Worm (Caenorhabditis elegans): Measurements from ENCODE around the gene spsb-1.

Gene spsb-1

DNA sequence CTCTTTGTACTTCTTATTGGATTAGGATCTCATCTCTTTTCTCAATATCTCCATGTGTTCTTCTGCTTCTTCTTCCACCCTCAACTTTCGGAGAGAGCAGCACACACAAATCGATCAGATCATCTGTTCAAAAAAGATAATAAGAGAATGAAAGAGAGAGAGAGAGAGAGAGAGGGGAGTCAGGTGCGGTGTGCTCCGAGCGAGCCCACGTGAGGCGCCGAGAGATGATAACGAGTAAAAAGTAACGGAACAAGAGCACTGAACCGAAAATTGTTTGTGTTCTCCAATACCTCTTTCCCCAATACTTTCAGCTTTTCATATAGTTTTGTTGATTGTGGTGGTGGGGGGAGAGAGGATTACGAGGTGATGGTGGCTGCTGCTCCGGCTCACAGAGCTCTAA, 2.6 kb upstream of the spsb-1 start:
- TF ChIP-seq lin-39 (tag; optimal IDR thresholded peaks at IDR 0.05), result no peak
- no peak for TF ChIP-seq mbf-1 (tag; optimal IDR thresholded peaks at IDR 0.05)
- TF ChIP-seq skn-1 (tag; optimal IDR thresholded peaks at IDR 0.05), result no peak
- no peak for TF ChIP-seq ztf-1 (GFP tag; conservative IDR thresholded peaks at IDR 0.05)
- TF ChIP-seq nhr-23 (tag; optimal IDR thresholded peaks at IDR 0.05), result no peak
- no peak for TF ChIP-seq blmp-1 (tag; optimal IDR thresholded peaks at IDR 0.05; ENCODE audit: insufficient read depth)
- no peak for TF ChIP-seq snpc-4 (tag; optimal IDR thresholded peaks at IDR 0.05)
- no peak for TF ChIP-seq aly-2 (tag; optimal IDR thresholded peaks at IDR 0.05)
- TF ChIP-seq nhr-237 (tag; optimal IDR thresholded peaks at IDR 0.05), result no peak
- peak in 1 of 2 experiments; percentile 79 for TF ChIP-seq mdl-1 (tag; optimal IDR thresholded peaks at IDR 0.05)
- TF ChIP-seq ZK546.5 (tag; optimal IDR thresholded peaks at IDR 0.05), result no peak
- TF ChIP-seq C34F6.9 (tag; optimal IDR thresholded peaks at IDR 0.05), result peak; percentile 72
- TF ChIP-seq alr-1 (tag; optimal IDR thresholded peaks at IDR 0.05), result no peak
- no peak for TF ChIP-seq ztf-11 (tag; optimal IDR thresholded peaks at IDR 0.05)
- peak; percentile 23 for TF ChIP-seq lin-13 (GFP tag; optimal IDR thresholded peaks at IDR 0.05)
- TF ChIP-seq R02D3.7 (tag; optimal IDR thresholded peaks at IDR 0.05), result no peak
- peak; percentile 40 for TF ChIP-seq lin-11 (tag; optimal IDR thresholded peaks at IDR 0.05)
- no peak for TF ChIP-seq zag-1 (tag; optimal IDR thresholded peaks at IDR 0.05)
- TF ChIP-seq Y55F3AM.14 (GFP tag; optimal IDR thresholded peaks at IDR 0.05), result no peak
- no peak for TF ChIP-seq elt-3 (tag; optimal IDR thresholded peaks at IDR 0.05)
- TF ChIP-seq unc-39 (tag; optimal IDR thresholded peaks at IDR 0.05), result no peak
- no peak for TF ChIP-seq nhr-11 (tag; optimal IDR thresholded peaks at IDR 0.05)
- no peak for TF ChIP-seq mab-5 (tag; optimal IDR thresholded peaks at IDR 0.05)
- no peak for TF ChIP-seq ceh-82 (tag; optimal IDR thresholded peaks at IDR 0.05)
- no peak for TF ChIP-seq nhr-6 (tag; optimal IDR thresholded peaks at IDR 0.05)
- peak; percentile 56 for TF ChIP-seq fos-1 (tag; optimal IDR thresholded peaks at IDR 0.05)
- TF ChIP-seq nhr-10 (tag; optimal IDR thresholded peaks at IDR 0.05), result no peak
- TF ChIP-seq unc-55 (GFP tag; optimal IDR thresholded peaks at IDR 0.05), result no peak
- no peak for TF ChIP-seq peb-1 (tag; optimal IDR thresholded peaks at IDR 0.05)
- no peak for TF ChIP-seq egl-27 (tag; optimal IDR thresholded peaks at IDR 0.05)
- TF ChIP-seq sma-3 (GFP tag; optimal IDR thresholded peaks at IDR 0.05), result peak; percentile 27
- TF ChIP-seq nhr-21 (tag; optimal IDR thresholded peaks at IDR 0.05), result no peak
- TF ChIP-seq gmeb-1 (tag; optimal IDR thresholded peaks at IDR 0.05), result no peak
- TF ChIP-seq elt-1 (tag; optimal IDR thresholded peaks at IDR 0.05), result no peak
- TF ChIP-seq unc-62 (GFP tag; optimal IDR thresholded peaks at IDR 0.05), result no peak
- TF ChIP-seq nhr-12 (tag; optimal IDR thresholded peaks at IDR 0.05), result no peak
- peak; percentile 93 for TF ChIP-seq sma-9 (GFP tag; optimal IDR thresholded peaks at IDR 0.05)
- no peak for TF ChIP-seq sma-9 (tag; optimal IDR thresholded peaks at IDR 0.05)
- TF ChIP-seq nhr-77 (tag; optimal IDR thresholded peaks at IDR 0.05), result no peak
- no peak for TF ChIP-seq sem-4 (tag; optimal IDR thresholded peaks at IDR 0.05)
- peak in 1 of 2 experiments; percentile 53 for TF ChIP-seq lsy-2 (tag; optimal IDR thresholded peaks at IDR 0.05)
- TF ChIP-seq nhr-25 (tag; optimal IDR thresholded peaks at IDR 0.05), result no peak
- TF ChIP-seq nhr-129 (tag; optimal IDR thresholded peaks at IDR 0.05), result peak; percentile 44
- peak; percentile 44 for TF ChIP-seq ztf-4 (tag; optimal IDR thresholded peaks at IDR 0.05)
- TF ChIP-seq crh-2 (tag; optimal IDR thresholded peaks at IDR 0.05), result peak; percentile 59
- TF ChIP-seq ama-1 (optimal IDR thresholded peaks at IDR 0.05), result no peak
- peak; percentile 66 for TF ChIP-seq F13H6.1 (tag; optimal IDR thresholded peaks at IDR 0.05)
- TF ChIP-seq dmd-4 (tag; optimal IDR thresholded peaks at IDR 0.05), result no peak
- TF ChIP-seq ceh-16 (tag; optimal IDR thresholded peaks at IDR 0.05), result no peak

DNA sequence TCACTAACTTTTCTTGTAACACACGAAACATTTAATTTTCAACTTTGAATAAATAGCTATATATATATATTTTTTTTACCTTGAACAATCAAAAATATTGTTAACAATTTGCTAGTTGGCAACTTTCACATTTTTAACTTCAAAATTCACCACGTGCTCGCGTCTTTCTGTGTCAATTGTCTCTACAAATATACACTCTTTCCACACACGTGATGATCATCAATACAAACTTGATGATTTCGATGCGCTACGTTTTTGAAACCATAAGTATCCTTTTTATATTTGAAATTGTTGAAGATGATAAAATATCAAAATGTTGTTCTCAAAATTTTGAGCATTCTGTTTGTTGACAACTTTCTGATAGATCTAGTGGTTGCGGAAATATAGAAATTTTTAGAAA, 1.2 kb upstream of the spsb-1 start:
- no peak for TF ChIP-seq fos-1 (tag; optimal IDR thresholded peaks at IDR 0.05)
- TF ChIP-seq nhr-129 (tag; optimal IDR thresholded peaks at IDR 0.05), result peak; percentile 31
- no peak for TF ChIP-seq lin-11 (tag; optimal IDR thresholded peaks at IDR 0.05)
